Fruit fly (Drosophila melanogaster) whole organism, pupa: ENCODE measurements around the gene skd.
A peak's percentile ranks its signal among the peaks of the same experiment; 100 is the strongest.

Source experiments
- CG10348 ChIP-seq: fragments of 200-800 bp; sonication (Bioruptor generic); IDR thresholded peaks from 2 replicates; pipeline ENCODE4 v1.3.6; 2022; ENCODE audit warnings: missing biosample characterization, missing genetic modification characterization
- CG14655 ChIP-seq: fragments of 200-800 bp; sonication (Bioruptor generic); optimal IDR thresholded peaks from 3 replicates; lab custom pipeline; 2017; ENCODE audit warnings: mild to moderate bottlenecking, missing biosample characterization, missing genetic modification reagents, missing genetic modification characterization
- CG15710 ChIP-seq: fragments of 200-800 bp; sonication (Bioruptor generic); optimal IDR thresholded peaks from 2 replicates; lab custom pipeline; 2018; ENCODE audit warnings: missing biosample characterization, mild to moderate bottlenecking, missing genetic modification characterization, moderate library complexity
- CG34367 ChIP-seq: fragments of 200-800 bp; sonication (Bioruptor generic); optimal IDR thresholded peaks from 2 replicates; lab custom pipeline; 2018; ENCODE audit warnings: missing biosample characterization, mild to moderate bottlenecking, missing genetic modification characterization
- CG8159 ChIP-seq: fragments of 200-800 bp; sonication (Bioruptor generic); optimal IDR thresholded peaks from 3 replicates; lab custom pipeline; 2018; ENCODE audit warnings: missing biosample characterization, mild to moderate bottlenecking, missing genetic modification characterization, moderate library complexity
- D1 ChIP-seq: fragments of 200-800 bp; sonication (Bioruptor generic); optimal IDR thresholded peaks from 2 replicates; lab custom pipeline; 2018; ENCODE audit warnings: missing biosample characterization, mild to moderate bottlenecking, missing genetic modification characterization, moderate library complexity
- EcR ChIP-seq: fragments of 200-800 bp; sonication (Bioruptor generic); optimal IDR thresholded peaks from 3 replicates; lab custom pipeline; 2019; ENCODE audit warnings: missing biosample characterization, missing genetic modification characterization, mild to moderate bottlenecking, moderate library complexity, missing genetic modification reagents
- Ets98B ChIP-seq: fragments of 200-800 bp; sonication (Bioruptor generic); IDR thresholded peaks from 2 replicates; pipeline ENCODE4 v1.3.6; 2022; ENCODE audit warnings: missing biosample characterization, missing genetic modification characterization
- Pif1A ChIP-seq: fragments of 200-800 bp; sonication (Bioruptor generic); optimal IDR thresholded peaks from 3 replicates; lab custom pipeline; 2016; ENCODE audit warnings: missing biosample characterization, missing genetic modification characterization
- Pif1B ChIP-seq: fragments of 200-800 bp; sonication (Bioruptor generic); optimal IDR thresholded peaks from 3 replicates; lab custom pipeline; 2016; ENCODE audit warnings: missing biosample characterization, missing genetic modification characterization
- Snoo ChIP-seq: fragments of 200-800 bp; sonication (Bioruptor generic); optimal IDR thresholded peaks from 3 replicates; lab custom pipeline; 2017; ENCODE audit warnings: missing biosample characterization, mild to moderate bottlenecking, missing genetic modification characterization, inconsistent platforms
- rn ChIP-seq: fragments of 200-800 bp; sonication (Bioruptor generic); IDR thresholded peaks from 2 replicates; pipeline ENCODE4 v1.3.6; 2022; ENCODE audit warnings: missing biosample characterization, missing genetic modification characterization

- TF ChIP-seq Ets98B (GFP tag; lab: Robert Waterston, UW) (no peak), Snoo (tag; lab: Kevin White, UChicago) (no peak), CG14655 (GFP tag; lab: Kevin White, UChicago) (peak; percentile 24), EcR (GFP tag; lab: Kevin White, UChicago) (no peak), CG10348 (GFP tag; lab: Robert Waterston, UW) (no peak), D1 (tag; lab: Kevin White, UChicago) (no peak), rn (GFP tag; lab: Robert Waterston, UW) (no peak), Pif1B (GFP tag; lab: Kevin White, UChicago) (no peak), CG8159 (tag; lab: Kevin White, UChicago) (no peak), Pif1A (peak; percentile 35), CG34367 (tag; lab: Kevin White, UChicago) (no peak), CG15710 (tag; lab: Kevin White, UChicago) (no peak)
These were observed 26.5 kb upstream of the skd start for dm6 chr3L:21053763-21054162.
